Worm (Caenorhabditis elegans) whole organism, L4 larva: ENCODE data around the gene EGAP2.1.

Experiments used
- D1046.2 ChIP-seq: fragments of 200-800 bp; sonication (Bioruptor generic); IDR thresholded peaks from 2 replicates; pipeline ENCODE4 v1.3.6; 2022; ENCODE audit warnings: missing genetic modification characterization, missing compliant biosample characterization
- Y105C5A.15 ChIP-seq: fragments of 200-800 bp; sonication (Bioruptor generic); IDR thresholded peaks from 2 replicates; pipeline ENCODE4 v1.3.6; 2022; ENCODE audit warnings: missing genetic modification characterization, missing compliant biosample characterization
- ZK337.2 ChIP-seq: fragments of 200-800 bp; sonication (Bioruptor generic); IDR thresholded peaks from 2 replicates; pipeline ENCODE4 v1.3.6; 2022; ENCODE audit warnings: missing genetic modification reagents, missing genetic modification characterization, missing compliant biosample characterization
- aha-1 ChIP-seq: fragments of 150-350 bp; peaks from one replicate; lab custom pipeline; 2014; ENCODE audit warnings: missing biosample characterization, missing genetic modification characterization
- ceh-28 ChIP-seq: fragments of 150-350 bp; optimal IDR thresholded peaks from 2 replicates; lab custom pipeline; 2014; ENCODE audit warnings: missing biosample characterization, missing genetic modification reagents, missing genetic modification characterization
- ceh-44 ChIP-seq: fragments of 200-800 bp; sonication (Bioruptor generic); IDR thresholded peaks from 2 replicates; pipeline ENCODE4 v1.3.6; 2022; ENCODE audit warnings: missing genetic modification reagents, missing genetic modification characterization, missing compliant biosample characterization
- ceh-62 ChIP-seq: sonication (generic microtip); optimal IDR thresholded peaks from 2 replicates; lab custom pipeline; 2017; ENCODE audit warnings: missing biosample characterization, missing genetic modification characterization
- cey-2 ChIP-seq: sonication (generic microtip); optimal IDR thresholded peaks from 3 replicates; lab custom pipeline; 2017; ENCODE audit warnings: missing genetic modification characterization, mild to moderate bottlenecking, missing compliant biosample characterization, antibody characterized with exemption, borderline replicate concordance; ENCODE audit not compliant: insufficient read depth
- daf-16 ChIP-seq, 3 experiments: sonication (generic microtip); optimal IDR thresholded peaks; 2 replicates each; lab custom pipeline; 2016 to 2017; ENCODE audit warnings: missing genetic modification characterization in 3 of 3, missing genetic modification reagents in 3 of 3, mild to moderate bottlenecking in 2 of 3, missing compliant biosample characterization in 2 of 3, missing biosample characterization in 1 of 3, moderate library complexity in 1 of 3
- dmd-6 ChIP-seq: fragments of 200-800 bp; sonication (Bioruptor generic); IDR thresholded peaks from 2 replicates; pipeline ENCODE4 v1.3.6; 2022; ENCODE audit warnings: missing genetic modification reagents, missing genetic modification characterization, missing compliant biosample characterization
- dmd-9 ChIP-seq: fragments of 200-800 bp; sonication (Bioruptor generic); IDR thresholded peaks from 2 replicates; pipeline ENCODE4 v1.3.6; 2022; ENCODE audit warnings: missing genetic modification reagents, missing genetic modification characterization, missing compliant biosample characterization
- dpl-1 ChIP-seq: fragments of 150-350 bp; optimal IDR thresholded peaks from 2 replicates; lab custom pipeline; 2014; ENCODE audit warnings: missing biosample characterization, missing genetic modification reagents, missing genetic modification characterization
- dve-1 ChIP-seq: sonication (generic microtip); optimal IDR thresholded peaks from 2 replicates; lab custom pipeline; 2017; ENCODE audit warnings: antibody characterized with exemption, mild to moderate bottlenecking, missing genetic modification characterization, missing compliant biosample characterization; ENCODE audit not compliant: insufficient read depth
- egl-27 ChIP-seq: sonication (generic microtip); optimal IDR thresholded peaks from 3 replicates; lab custom pipeline; 2017; ENCODE audit warnings: missing biosample characterization, missing genetic modification reagents, missing genetic modification characterization
- egl-43 ChIP-seq: fragments of 200-800 bp; sonication (Bioruptor generic); IDR thresholded peaks from 2 replicates; pipeline ENCODE4 v1.3.6; 2022; ENCODE audit warnings: missing genetic modification reagents, missing genetic modification characterization, missing compliant biosample characterization
- hlh-11 ChIP-seq: fragments of 200-800 bp; sonication (Bioruptor generic); optimal IDR thresholded peaks from 2 replicates; lab custom pipeline; 2018; ENCODE audit warnings: mild to moderate bottlenecking, missing genetic modification characterization, missing compliant biosample characterization
- hmg-1.1 ChIP-seq: fragments of 200-800 bp; sonication (Bioruptor generic); IDR thresholded peaks from 2 replicates; pipeline ENCODE4 v1.3.6; 2022; ENCODE audit warnings: missing genetic modification reagents, missing genetic modification characterization, missing compliant biosample characterization
- lin-15B ChIP-seq: fragments of 150-350 bp; sonication (generic microtip); optimal IDR thresholded peaks from 3 replicates; lab custom pipeline; 2014; ENCODE audit warnings: missing biosample characterization, missing genetic modification characterization
- lsy-2 ChIP-seq, 2 experiments: fragments of 150-350 bp in 1 of 2; sonication (generic microtip) in 1 of 2; optimal IDR thresholded peaks; 2 replicates each; lab custom pipeline; 2014 to 2017; ENCODE audit warnings: missing biosample characterization in 2 of 2, missing genetic modification characterization in 2 of 2
- mdl-1 ChIP-seq, 2 experiments: fragments of 150-350 bp in 1 of 2; sonication (generic microtip) in 1 of 2; optimal IDR thresholded peaks; 2 replicates each; lab custom pipeline; 2014 to 2017; ENCODE audit warnings: missing biosample characterization in 2 of 2, missing genetic modification characterization in 2 of 2
- mep-1 ChIP-seq: fragments of 150-350 bp; sonication (generic microtip); optimal IDR thresholded peaks from 3 replicates; lab custom pipeline; 2014; ENCODE audit warnings: missing biosample characterization, missing genetic modification characterization
- mes-2 ChIP-seq: sonication (generic microtip); optimal IDR thresholded peaks from 2 replicates; lab custom pipeline; 2016; ENCODE audit warnings: missing genotype, mild to moderate bottlenecking, missing genetic modification characterization, missing compliant biosample characterization; ENCODE audit not compliant: poor library complexity, severe bottlenecking
- nhr-10 ChIP-seq: fragments of 150-350 bp; optimal IDR thresholded peaks from 2 replicates; lab custom pipeline; 2014; ENCODE audit warnings: missing biosample characterization, missing genetic modification characterization
- nhr-237 ChIP-seq: sonication (generic microtip); optimal IDR thresholded peaks from 2 replicates; lab custom pipeline; 2017; ENCODE audit warnings: missing biosample characterization, missing genetic modification characterization
- nhr-28 ChIP-seq: fragments of 150-350 bp; optimal IDR thresholded peaks from 2 replicates; lab custom pipeline; 2014; ENCODE audit warnings: missing biosample characterization, missing genetic modification characterization
- nhr-42 ChIP-seq: fragments of 200-800 bp; sonication (Bioruptor generic); IDR thresholded peaks from 2 replicates; pipeline ENCODE4 v1.3.6; 2022; ENCODE audit warnings: missing genetic modification characterization, missing compliant biosample characterization
- rbr-2 ChIP-seq: sonication (generic microtip); optimal IDR thresholded peaks from 2 replicates; lab custom pipeline; 2016; ENCODE audit warnings: missing genotype, missing genetic modification characterization, missing compliant biosample characterization
- sdz-12 ChIP-seq: fragments of 200-800 bp; sonication (Bioruptor generic); optimal IDR thresholded peaks from 2 replicates; lab custom pipeline; 2018; ENCODE audit warnings: mild to moderate bottlenecking, missing genetic modification characterization, missing compliant biosample characterization
- skn-1 ChIP-seq: fragments of 150-350 bp; optimal IDR thresholded peaks from 2 replicates; lab custom pipeline; 2014; ENCODE audit warnings: missing biosample characterization, missing genetic modification characterization
- spr-1 ChIP-seq: sonication (generic microtip); optimal IDR thresholded peaks from 2 replicates; lab custom pipeline; 2016; ENCODE audit warnings: mild to moderate bottlenecking, missing genetic modification characterization, missing compliant biosample characterization
- tag-97 ChIP-seq: fragments of 200-800 bp; sonication (Bioruptor generic); IDR thresholded peaks from 2 replicates; pipeline ENCODE4 v1.3.6; 2022; ENCODE audit warnings: missing genetic modification characterization, missing compliant biosample characterization
- tra-1 ChIP-seq: fragments of 200-800 bp; sonication (Bioruptor generic); IDR thresholded peaks from 2 replicates; pipeline ENCODE4 v1.3.6; 2022; ENCODE audit warnings: missing genetic modification reagents, missing genetic modification characterization, missing compliant biosample characterization
- unc-39 ChIP-seq: sonication (generic microtip); optimal IDR thresholded peaks from 2 replicates; lab custom pipeline; 2017; ENCODE audit warnings: missing biosample characterization, missing genetic modification characterization
- unc-62 ChIP-seq, 3 experiments: fragments of 150-350 bp in 1 of 3; sonication (generic microtip); optimal IDR thresholded peaks in 2 of 3; peaks in 1 of 3; 1 replicate in 1 of 3; 2 replicates in 2 of 3; lab custom pipeline; 2014 to 2017; ENCODE audit warnings: missing biosample characterization in 3 of 3, missing genetic modification characterization in 3 of 3, missing genetic modification reagents in 3 of 3, missing genotype in 1 of 3
- vab-7 ChIP-seq: fragments of 200-800 bp; sonication (Bioruptor generic); IDR thresholded peaks from 2 replicates; pipeline ENCODE4 v1.3.6; 2022; ENCODE audit warnings: missing genetic modification reagents, missing genetic modification characterization, missing compliant biosample characterization
- zfp-3 ChIP-seq: fragments of 200-800 bp; sonication (Bioruptor generic); conservative IDR thresholded peaks from 2 replicates; pipeline ENCODE4 v1.3.6; 2022; ENCODE audit warnings: missing genetic modification reagents, missing genetic modification characterization, missing compliant biosample characterization
- zip-2 ChIP-seq: fragments of 150-350 bp; optimal IDR thresholded peaks from 2 replicates; lab custom pipeline; 2014; ENCODE audit warnings: missing biosample characterization, missing genetic modification characterization

EGAP2.1 gene

DNA sequence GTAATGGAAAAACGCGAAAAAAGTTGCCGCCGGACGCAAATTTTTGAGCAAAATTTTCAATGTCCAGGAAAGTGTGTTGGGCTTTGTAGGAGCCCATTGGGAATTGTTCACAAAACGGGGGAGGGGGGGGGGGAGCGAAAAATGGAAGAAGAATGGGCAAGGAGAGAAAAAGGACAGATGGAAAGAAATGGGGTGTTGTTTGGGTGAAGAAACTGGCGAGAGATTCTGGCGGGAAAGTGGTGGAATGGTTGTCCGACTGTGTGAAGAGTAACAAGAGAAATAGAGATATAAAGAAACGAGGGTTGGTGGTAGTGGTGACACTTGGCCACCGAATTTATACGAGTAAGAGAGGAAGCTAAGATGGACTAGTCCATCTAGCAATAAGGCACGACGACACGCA, 4.9 kb upstream of the EGAP2.1 start:
- no peak for TF ChIP-seq tag-97 (GFP tag; lab: Robert Waterston, UW)
- no peak for TF ChIP-seq zfp-3 (GFP tag; lab: Robert Waterston, UW)
- no peak for TF ChIP-seq sdz-12 (GFP tag; lab: Kevin White, UChicago)
- TF ChIP-seq unc-62 (GFP tag; optimal IDR thresholded peaks at IDR 0.05 in 1 of 2; lab: Kevin White, UChicago): no peak
- TF ChIP-seq unc-62 (tag; optimal IDR thresholded peaks at IDR 0.05; lab: Kevin White, UChicago): no peak
- TF ChIP-seq mes-2 (tag; lab: Kevin White, UChicago): no peak
- TF ChIP-seq cey-2 (tag; lab: Kevin White, UChicago): no peak
- TF ChIP-seq unc-39 (tag; lab: Kevin White, UChicago): no peak
- no peak for TF ChIP-seq tra-1 (GFP tag; lab: Robert Waterston, UW)
- no peak for TF ChIP-seq ceh-62 (tag; lab: Kevin White, UChicago)
- TF ChIP-seq nhr-42 (GFP tag; lab: Robert Waterston, UW): no peak
- no peak for TF ChIP-seq ceh-44 (GFP tag; lab: Robert Waterston, UW)
- TF ChIP-seq ceh-28 (tag; lab: Kevin White, UChicago): no peak
- TF ChIP-seq spr-1: no peak
- TF ChIP-seq vab-7 (GFP tag; lab: Robert Waterston, UW): no peak
- TF ChIP-seq ZK337.2 (GFP tag; lab: Robert Waterston, UW): no peak
- no peak for TF ChIP-seq dmd-9 (GFP tag; lab: Robert Waterston, UW)
- no peak for TF ChIP-seq daf-16 (GFP tag; optimal IDR thresholded peaks at IDR 0.05; lab: Kevin White, UChicago)
- TF ChIP-seq daf-16 (tag; optimal IDR thresholded peaks at IDR 0.05; lab: Kevin White, UChicago): no peak
- no peak for TF ChIP-seq egl-43 (GFP tag; lab: Robert Waterston, UW)
- TF ChIP-seq dpl-1 (GFP tag; lab: Kevin White, UChicago): no peak
- no peak for TF ChIP-seq skn-1 (tag; lab: Kevin White, UChicago)

DNA sequence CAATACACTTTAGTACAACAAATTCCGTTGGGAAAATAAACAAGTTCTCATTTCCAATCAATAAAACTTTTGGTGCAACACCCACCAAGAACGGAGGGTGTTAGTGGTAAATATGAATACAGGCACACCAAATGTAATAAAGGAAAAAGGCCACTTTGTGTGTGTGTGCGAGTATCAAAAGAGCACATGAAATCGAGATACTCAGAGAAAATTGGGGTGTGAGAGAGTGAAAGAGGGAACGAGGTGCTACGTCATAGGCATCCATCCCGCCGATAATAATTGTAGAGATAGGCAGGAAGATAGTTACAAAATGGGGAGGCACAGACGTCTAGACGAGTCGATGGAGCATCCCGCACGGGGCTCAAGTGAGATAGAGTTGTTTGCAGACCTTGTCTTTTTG, 3.4 kb upstream of the EGAP2.1 start:
- TF ChIP-seq tag-97 (GFP tag; lab: Robert Waterston, UW) (no peak), Y105C5A.15 (GFP tag; lab: Robert Waterston, UW) (no peak), mep-1 (peak; percentile 20), daf-16 (GFP tag; optimal IDR thresholded peaks at IDR 0.05; lab: Kevin White, UChicago) (no peak), daf-16 (tag; optimal IDR thresholded peaks at IDR 0.05; lab: Kevin White, UChicago) (peak; percentile 74), dmd-6 (GFP tag; lab: Robert Waterston, UW) (peak; percentile 61), nhr-10 (tag; lab: Kevin White, UChicago) (no peak), lsy-2 (tag; optimal IDR thresholded peaks at IDR 0.05; lab: Kevin White, UChicago) (peak in 1 of 2 experiments; percentile 1), aha-1 (tag; lab: Kevin White, UChicago) (peak; percentile 84), mdl-1 (tag; optimal IDR thresholded peaks at IDR 0.05; lab: Kevin White, UChicago) (peak in 1 of 2 experiments; percentile 34), zip-2 (no peak), mes-2 (tag; lab: Kevin White, UChicago) (peak; percentile 36), lin-15B (tag; lab: Kevin White, UChicago) (no peak), rbr-2 (tag; lab: Kevin White, UChicago) (peak; percentile 2), nhr-28 (tag; lab: Kevin White, UChicago) (peak; percentile 64), hlh-11 (peak; percentile 77), dve-1 (tag; lab: Kevin White, UChicago) (peak; percentile 63), hmg-1.1 (GFP tag; lab: Robert Waterston, UW) (0 out of 2 replicates have a peak, but pooled peaks have one; percentile 10), unc-62 (GFP tag; optimal IDR thresholded peaks at IDR 0.05 in 1 of 2; lab: Kevin White, UChicago) (peak in 1 of 2 experiments; percentile 42), unc-62 (tag; optimal IDR thresholded peaks at IDR 0.05; lab: Kevin White, UChicago) (no peak), egl-27 (tag; lab: Kevin White, UChicago) (no peak), nhr-237 (tag; lab: Kevin White, UChicago) (no peak), D1046.2 (GFP tag; lab: Robert Waterston, UW) (no peak)
